Worm (Caenorhabditis elegans): ENCODE results near the gene Y43F8B.1.

Y43F8B.1 gene

DNA sequence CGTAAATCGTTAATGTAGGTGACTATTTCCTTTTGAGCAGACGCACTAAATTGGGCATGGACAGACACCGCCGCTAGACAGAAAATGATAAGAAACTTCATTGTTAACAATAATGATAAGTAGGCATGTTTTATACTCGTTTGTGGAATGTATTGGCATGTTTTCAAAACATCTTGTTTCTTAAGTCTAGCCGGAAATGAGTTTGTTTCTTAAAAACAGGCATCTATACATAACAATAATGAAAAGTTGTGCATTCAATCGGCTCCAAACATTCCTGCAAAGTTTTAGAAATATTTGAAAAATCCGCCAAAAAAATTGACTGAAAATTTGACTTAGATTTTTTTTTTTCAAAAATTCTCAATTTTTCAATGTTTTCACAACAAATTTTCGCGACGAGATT is 50.4 kb downstream of the Y43F8B.1 start, which contains the start of gene scl-21:
Gene scl-21 (minus strand): TSS at position 101 of the 400 bp plus-strand sequence.
- TF ChIP-seq alr-1 (tag; optimal IDR thresholded peaks at IDR 0.05; ENCODE audit: borderline replicate concordance) (no peak), blmp-1 (tag; optimal IDR thresholded peaks at IDR 0.05) (no peak), ceh-8 (GFP tag; optimal IDR thresholded peaks at IDR 0.05) (no peak), nhr-12 (tag; optimal IDR thresholded peaks at IDR 0.05) (no peak), lin-14 (GFP tag; optimal IDR thresholded peaks at IDR 0.05) (no peak), aha-1 (tag; optimal IDR thresholded peaks at IDR 0.05) (no peak)

DNA sequence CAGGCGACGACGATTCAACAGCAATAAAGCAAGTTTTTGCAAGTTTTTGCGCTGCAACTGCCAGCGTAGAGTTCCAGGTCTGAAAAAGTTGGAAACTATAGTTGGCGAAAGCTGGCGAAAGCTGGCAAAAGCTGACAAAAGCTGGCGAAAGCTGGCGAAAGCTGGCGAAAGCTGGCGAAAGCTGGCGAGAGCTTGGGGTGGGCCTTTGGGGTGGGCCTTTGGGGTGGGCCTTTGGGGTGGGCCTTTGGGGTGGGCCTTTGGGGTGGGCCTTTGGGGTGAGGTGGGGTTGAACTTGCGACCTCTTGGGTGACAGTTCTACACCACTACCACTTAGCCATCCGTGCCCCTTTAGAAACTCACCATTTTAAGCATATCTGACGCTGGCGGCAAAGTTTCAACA is 50.9 kb downstream of the Y43F8B.1 start:
- TF ChIP-seq unc-30 (tag; optimal IDR thresholded peaks at IDR 0.05) (no peak), nhr-71 (tag; optimal IDR thresholded peaks at IDR 0.05) (no peak), mef-2 (tag; optimal IDR thresholded peaks at IDR 0.05) (no peak), fkh-4 (tag; optimal IDR thresholded peaks at IDR 0.05; ENCODE audit: borderline replicate concordance) (no peak), jun-1 (tag; optimal IDR thresholded peaks at IDR 0.05) (no peak), fkh-8 (tag; optimal IDR thresholded peaks at IDR 0.05) (no peak), elt-3 (tag; optimal IDR thresholded peaks at IDR 0.05) (no peak)

DNA sequence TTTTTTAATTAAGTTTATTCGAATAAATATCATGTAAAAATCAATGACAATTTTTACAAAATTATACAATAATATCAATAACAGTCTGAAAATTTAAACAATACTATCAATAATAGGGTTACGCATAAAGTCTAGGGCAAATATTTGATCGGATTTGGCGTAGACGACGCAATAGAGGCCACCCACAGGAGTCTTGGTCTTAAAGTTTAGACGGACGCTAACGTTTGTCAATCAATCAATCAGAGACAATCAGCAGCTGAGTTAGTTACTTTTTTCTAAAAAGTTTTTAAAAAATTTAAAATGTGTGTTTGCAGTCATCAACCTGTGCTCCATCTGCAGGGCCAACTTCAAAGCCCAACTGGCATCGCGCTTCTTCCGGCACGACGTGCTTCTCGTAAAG is 54.7 kb downstream of the Y43F8B.1 start, which contains the start of gene Y43F8B.29:
Gene Y43F8B.29 (plus strand): TSS at position 301 of the 400 bp plus-strand sequence.
- no peak for TF ChIP-seq C04F5.9 (tag; optimal IDR thresholded peaks at IDR 0.05)
- no peak for TF ChIP-seq isw-1 (GFP tag; IDR thresholded peaks at IDR 0.05)
- TF ChIP-seq nhr-47 (tag; optimal IDR thresholded peaks at IDR 0.05) = no peak
- no peak for TF ChIP-seq sox-4 (tag; optimal IDR thresholded peaks at IDR 0.05)
- TF ChIP-seq ets-5 (GFP tag; IDR thresholded peaks at IDR 0.05) = no peak
- TF ChIP-seq vab-15 (tag; optimal IDR thresholded peaks at IDR 0.05) = no peak
- no peak for TF ChIP-seq nhr-28 (tag; optimal IDR thresholded peaks at IDR 0.05)
- TF ChIP-seq blmp-1 (tag; optimal IDR thresholded peaks at IDR 0.05) = no peak
- no peak for TF ChIP-seq lir-3 (tag; optimal IDR thresholded peaks at IDR 0.05; ENCODE audit: poor library complexity)
- no peak for TF ChIP-seq ceh-90 (tag; optimal IDR thresholded peaks at IDR 0.05)
- TF ChIP-seq nhr-84 (tag; optimal IDR thresholded peaks at IDR 0.05) = no peak

DNA sequence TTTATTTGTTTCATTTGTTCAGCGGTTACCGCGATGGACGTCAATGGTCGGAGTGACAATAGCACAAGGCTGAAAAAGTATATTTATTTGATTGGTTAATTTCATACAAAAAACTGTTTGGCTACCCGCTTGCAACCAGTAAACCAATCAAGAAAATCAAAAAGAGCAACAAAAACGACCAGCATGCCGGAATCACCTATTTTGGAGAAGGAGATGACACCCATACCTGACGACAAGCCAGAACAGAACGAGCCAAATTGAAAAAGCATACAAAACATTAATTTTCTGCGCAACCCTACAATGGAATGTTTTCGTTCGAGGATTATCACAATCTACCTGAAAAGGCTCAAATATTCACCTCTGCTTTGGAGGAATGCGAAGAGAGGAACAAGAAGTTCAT is 55.5 kb downstream of the Y43F8B.1 start, which contains the start of gene Y43F8B.7:
Gene Y43F8B.7 (plus strand): TSS at position 301 of the 400 bp plus-strand sequence.
- TF ChIP-seq mef-2 (tag; optimal IDR thresholded peaks at IDR 0.05) (no peak), ztf-4 (tag; optimal IDR thresholded peaks at IDR 0.05) (no peak), sox-4 (tag; optimal IDR thresholded peaks at IDR 0.05) (no peak), nhr-77 (tag; optimal IDR thresholded peaks at IDR 0.05) (no peak), hlh-4 (tag; optimal IDR thresholded peaks at IDR 0.05) (no peak), fkh-4 (tag; optimal IDR thresholded peaks at IDR 0.05; ENCODE audit: borderline replicate concordance) (no peak), ama-1 (optimal IDR thresholded peaks at IDR 0.05) (no peak), alr-1 (tag; optimal IDR thresholded peaks at IDR 0.05; ENCODE audit: borderline replicate concordance) (no peak), dpl-1 (GFP tag; optimal IDR thresholded peaks at IDR 0.05) (no peak), ets-5 (GFP tag; IDR thresholded peaks at IDR 0.05) (no peak), nhr-71 (tag; optimal IDR thresholded peaks at IDR 0.05) (no peak), fkh-10 (GFP tag; optimal IDR thresholded peaks at IDR 0.05) (no peak), nhr-19 (GFP tag; conservative IDR thresholded peaks at IDR 0.05) (no peak), lin-35 (GFP tag; optimal IDR thresholded peaks at IDR 0.05) (no peak)

DNA sequence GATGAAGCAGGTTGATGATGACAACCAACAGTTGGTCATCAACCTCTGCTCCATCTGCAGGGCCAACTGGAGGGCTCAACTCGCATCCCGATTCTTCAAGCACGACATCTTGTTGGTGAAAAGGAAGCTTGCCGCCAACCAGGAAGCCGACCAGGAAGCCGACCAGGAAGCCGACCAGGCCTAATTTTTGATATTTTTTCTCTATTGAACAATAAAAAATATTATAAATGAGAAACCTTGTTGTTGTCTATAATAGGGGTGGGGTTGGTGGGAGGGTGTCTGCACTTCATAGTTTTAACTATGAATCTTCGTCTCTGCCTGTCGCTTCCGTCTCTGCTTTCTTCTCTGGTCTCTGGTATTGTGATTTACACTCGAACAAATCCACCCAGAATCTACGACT is 60.3 kb downstream of the Y43F8B.1 start, which contains the start of gene Y43F8B.18:
Gene Y43F8B.18 (plus strand): TSS at position 301 of the 400 bp plus-strand sequence.
- TF ChIP-seq unc-130 (tag; optimal IDR thresholded peaks at IDR 0.05) = no peak
- TF ChIP-seq nhr-28 (tag; optimal IDR thresholded peaks at IDR 0.05) = no peak
- TF ChIP-seq lir-3 (tag; optimal IDR thresholded peaks at IDR 0.05; ENCODE audit: poor library complexity) = no peak
- no peak for TF ChIP-seq nhr-20 (tag; optimal IDR thresholded peaks at IDR 0.05)
- TF ChIP-seq nhr-85 (tag) = no peak
- TF ChIP-seq sox-4 (tag; optimal IDR thresholded peaks at IDR 0.05) = no peak
- TF ChIP-seq nhr-90 (tag; optimal IDR thresholded peaks at IDR 0.05; ENCODE audit: poor library complexity) = no peak
- no peak for TF ChIP-seq sptf-1 (tag; optimal IDR thresholded peaks at IDR 0.05)
- TF ChIP-seq dsc-1 (tag; optimal IDR thresholded peaks at IDR 0.05) = no peak
- no peak for TF ChIP-seq sup-37 (GFP tag; optimal IDR thresholded peaks at IDR 0.05)
- TF ChIP-seq elt-2 (tag; optimal IDR thresholded peaks at IDR 0.05) = no peak
- no peak for TF ChIP-seq alr-1 (tag; optimal IDR thresholded peaks at IDR 0.05; ENCODE audit: borderline replicate concordance)
- no peak for TF ChIP-seq blmp-1 (tag; optimal IDR thresholded peaks at IDR 0.05)
- TF ChIP-seq ets-5 (GFP tag; IDR thresholded peaks at IDR 0.05) = no peak
- TF ChIP-seq aly-2 (tag; optimal IDR thresholded peaks at IDR 0.05) = no peak

All from whole organism, L1 larva.